Fruit fly (Drosophila melanogaster) whole organism, embryonic: ENCODE results near the gene CG15332.

ENCODE experiments used
- CG10267 ChIP-seq: fragments of 200-800 bp; sonication (Bioruptor generic); optimal IDR thresholded peaks from 2 replicates; lab custom pipeline; 2018; ENCODE audit warnings: missing biosample characterization, mild to moderate bottlenecking, missing genetic modification characterization, moderate library complexity
- CG10321 ChIP-seq: fragments of 200-800 bp; sonication (Bioruptor generic); IDR thresholded peaks from 2 replicates; pipeline ENCODE4 v1.3.6; 2022; ENCODE audit warnings: missing biosample characterization, missing genetic modification characterization
- CG10366 ChIP-seq: fragments of 200-800 bp; sonication (Bioruptor generic); IDR thresholded peaks from 2 replicates; pipeline ENCODE4 v1.3.6; 2022; ENCODE audit warnings: missing biosample characterization, missing genetic modification characterization
- CG11085 ChIP-seq: fragments of 200-800 bp; sonication (Bioruptor generic); IDR thresholded peaks from 2 replicates; pipeline ENCODE4 v1.3.6; 2022; ENCODE audit warnings: missing biosample characterization, missing genetic modification characterization
- CG11093 ChIP-seq: fragments of 200-800 bp; sonication (Bioruptor generic); IDR thresholded peaks from 3 replicates; pipeline ENCODE4 v1.3.6; 2022; ENCODE audit warnings: missing biosample characterization, missing genetic modification characterization
- CG13296 ChIP-seq: fragments of 200-800 bp; sonication (Bioruptor generic); optimal IDR thresholded peaks from 3 replicates; lab custom pipeline; 2018; ENCODE audit warnings: missing biosample characterization, mild to moderate bottlenecking, missing genetic modification characterization
- CG15479 ChIP-seq: fragments of 200-800 bp; sonication (Bioruptor generic); optimal IDR thresholded peaks from 3 replicates; lab custom pipeline; 2019; ENCODE audit warnings: missing biosample characterization, mild to moderate bottlenecking, missing genetic modification characterization, moderate library complexity
- CG1603 ChIP-seq: fragments of 200-800 bp; sonication (Bioruptor generic); optimal IDR thresholded peaks from 2 replicates; lab custom pipeline; 2019; ENCODE audit warnings: missing biosample characterization, mild to moderate bottlenecking, missing genetic modification characterization, moderate library complexity
- CG16863 ChIP-seq: fragments of 200-800 bp; sonication (Bioruptor generic); optimal IDR thresholded peaks from 3 replicates; lab custom pipeline; 2016; ENCODE audit warnings: missing biosample characterization, missing genetic modification characterization
- CG1792 ChIP-seq: fragments of 200-800 bp; sonication (Bioruptor generic); optimal IDR thresholded peaks from 2 replicates; lab custom pipeline; 2016; ENCODE audit warnings: missing biosample characterization, missing genetic modification characterization
- CG18619 ChIP-seq: fragments of 200-800 bp; sonication (Bioruptor generic); optimal IDR thresholded peaks from 3 replicates; lab custom pipeline; 2017; ENCODE audit warnings: missing biosample characterization, mild to moderate bottlenecking, missing genetic modification characterization
- CG2129 ChIP-seq: fragments of 200-800 bp; sonication (Bioruptor generic); IDR thresholded peaks from 2 replicates; pipeline ENCODE4 v1.3.6; 2022; ENCODE audit warnings: missing biosample characterization, missing genetic modification characterization; ENCODE audit not compliant: partially characterized antibody
- CG2678 ChIP-seq: fragments of 200-800 bp; sonication (Bioruptor generic); optimal IDR thresholded peaks from 3 replicates; lab custom pipeline; 2019; ENCODE audit warnings: missing biosample characterization, mild to moderate bottlenecking, missing genetic modification characterization, moderate library complexity
- CG30403 ChIP-seq: fragments of 200-800 bp; sonication (Bioruptor generic); optimal IDR thresholded peaks from 3 replicates; lab custom pipeline; 2016; ENCODE audit warnings: missing biosample characterization, missing genetic modification characterization
- CG32532 ChIP-seq: fragments of 200-800 bp; sonication (Bioruptor generic); IDR thresholded peaks from 2 replicates; pipeline ENCODE4 v1.3.6; 2022; ENCODE audit warnings: missing biosample characterization, missing genetic modification characterization
- CG43689 ChIP-seq: fragments of 200-800 bp; sonication (Bioruptor generic); IDR thresholded peaks from 2 replicates; pipeline ENCODE4 v1.3.6; 2022; ENCODE audit warnings: missing biosample characterization, missing genetic modification characterization
- CG7839 ChIP-seq: fragments of 200-800 bp; sonication (Bioruptor generic); optimal IDR thresholded peaks from 3 replicates; lab custom pipeline; 2018; ENCODE audit warnings: missing biosample characterization, mild to moderate bottlenecking, missing genetic modification characterization, moderate library complexity
- CG8924 ChIP-seq: fragments of 200-800 bp; optimal IDR thresholded peaks from 3 replicates; lab custom pipeline; 2019; ENCODE audit warnings: missing biosample characterization, mild to moderate bottlenecking, missing genetic modification characterization, moderate library complexity
- D ChIP-seq, 2 experiments: fragments of 200-800 bp in 1 of 2; fragments of >200 bp in 1 of 2; sonication (Bioruptor generic) in 1 of 2; optimal IDR thresholded peaks; 2 replicates in 1 of 2; 3 replicates in 1 of 2; lab custom pipeline; 2017; ENCODE audit warnings: mild to moderate bottlenecking in 1 of 2, missing biosample characterization in 1 of 2, missing genetic modification characterization in 1 of 2, missing genetic modification reagents in 1 of 2
- Doc2 ChIP-seq: fragments of 200-800 bp; sonication (Bioruptor generic); IDR thresholded peaks from 2 replicates; pipeline ENCODE4 v1.3.6; 2022; ENCODE audit warnings: missing biosample characterization, missing genetic modification characterization
- Doc3 ChIP-seq: fragments of 200-800 bp; sonication (Bioruptor generic); IDR thresholded peaks from 3 replicates; pipeline ENCODE4 v1.3.6; 2022; ENCODE audit warnings: missing biosample characterization, missing genetic modification characterization; ENCODE audit not compliant: partially characterized antibody
- Drgx ChIP-seq: fragments of 200-800 bp; sonication (Bioruptor generic); IDR thresholded peaks from 2 replicates; pipeline ENCODE4 v1.3.6; 2022; ENCODE audit warnings: missing biosample characterization, missing genetic modification characterization
- Eip74EF ChIP-seq, 2 experiments: fragments of 200-800 bp in 1 of 2; fragments of >200 bp in 1 of 2; sonication (Bioruptor generic) in 1 of 2; optimal IDR thresholded peaks; 2 replicates each; lab custom pipeline; 2017 to 2019; ENCODE audit warnings: missing biosample characterization in 2 of 2, missing genetic modification characterization in 2 of 2, mild to moderate bottlenecking in 1 of 2, moderate library complexity in 1 of 2
- Hr51 ChIP-seq, 2 experiments: fragments of 200-800 bp; sonication (Bioruptor generic); optimal IDR thresholded peaks; 2 replicates in 1 of 2; 3 replicates in 1 of 2; lab custom pipeline; 2016 to 2018; ENCODE audit warnings: missing biosample characterization in 2 of 2, missing genetic modification characterization in 2 of 2, mild to moderate bottlenecking in 1 of 2, moderate library complexity in 1 of 2
- MBD-R2 ChIP-seq: fragments of 200-800 bp; sonication (Bioruptor generic); IDR thresholded peaks from 2 replicates; pipeline ENCODE4 v1.3.6; 2022; ENCODE audit warnings: missing biosample characterization, missing genetic modification characterization
- MESR4 ChIP-seq: fragments of 200-800 bp; sonication (Bioruptor generic); optimal IDR thresholded peaks from 2 replicates; lab custom pipeline; 2018; ENCODE audit warnings: missing biosample characterization, mild to moderate bottlenecking, missing genetic modification characterization, moderate library complexity
- Med ChIP-seq: fragments of 200-800 bp; sonication (Bioruptor generic); peaks from one replicate; lab custom pipeline; 2016; ENCODE audit warnings: missing biosample characterization, missing genetic modification characterization, mild to moderate bottlenecking, inconsistent platforms, moderate library complexity
- NC2β ChIP-seq: fragments of 200-800 bp; sonication (Bioruptor generic); optimal IDR thresholded peaks from 2 replicates; lab custom pipeline; 2016; ENCODE audit warnings: missing biosample characterization, missing genetic modification characterization
- NfI ChIP-seq: fragments of 200-800 bp; sonication (Bioruptor generic); optimal IDR thresholded peaks from 3 replicates; lab custom pipeline; 2018; ENCODE audit warnings: missing biosample characterization, mild to moderate bottlenecking, missing genetic modification characterization, moderate library complexity
- Sox100B ChIP-seq: fragments of 200-800 bp; sonication (Bioruptor generic); optimal IDR thresholded peaks from 3 replicates; lab custom pipeline; 2018; ENCODE audit warnings: missing biosample characterization, mild to moderate bottlenecking, missing genetic modification characterization
- Ssrp ChIP-seq: fragments of 200-800 bp; sonication (Bioruptor generic); optimal IDR thresholded peaks from 2 replicates; lab custom pipeline; 2018; ENCODE audit warnings: missing biosample characterization, mild to moderate bottlenecking, missing genetic modification characterization, moderate library complexity
- Trl ChIP-seq, 3 experiments: fragments of >200 bp in 2 of 3; fragments of 200-800 bp in 1 of 3; sonication (Bioruptor generic) in 1 of 3; optimal IDR thresholded peaks; 2 replicates in 1 of 3; 3 replicates in 2 of 3; lab custom pipeline; 2016 to 2017; ENCODE audit warnings: missing biosample characterization in 1 of 3, missing genetic modification characterization in 1 of 3
- ase ChIP-seq: fragments of 200-800 bp; sonication (Bioruptor generic); IDR thresholded peaks from 3 replicates; pipeline ENCODE4 v1.3.6; 2022; ENCODE audit warnings: missing biosample characterization, missing genetic modification characterization
- chn ChIP-seq: fragments of 200-800 bp; sonication (Bioruptor generic); optimal IDR thresholded peaks from 2 replicates; lab custom pipeline; 2016; ENCODE audit warnings: missing biosample characterization, missing genetic modification characterization
- crol ChIP-seq: fragments of 200-800 bp; sonication (Bioruptor generic); IDR thresholded peaks from 2 replicates; pipeline ENCODE4 v1.3.6; 2022; ENCODE audit warnings: missing biosample characterization, missing genetic modification characterization
- dan ChIP-seq: fragments of 200-800 bp; sonication (Bioruptor generic); IDR thresholded peaks from 2 replicates; pipeline ENCODE4 v1.3.6; 2022; ENCODE audit warnings: missing biosample characterization, missing genetic modification characterization
- disco-r ChIP-seq: fragments of 200-800 bp; sonication (Bioruptor generic); optimal IDR thresholded peaks from 2 replicates; lab custom pipeline; 2016; ENCODE audit warnings: missing biosample characterization, missing genetic modification characterization
- grn ChIP-seq: fragments of 200-800 bp; sonication (Bioruptor generic); optimal IDR thresholded peaks from 3 replicates; lab custom pipeline; 2017; ENCODE audit warnings: missing biosample characterization, missing genetic modification characterization
- gsb ChIP-seq: fragments of 200-800 bp; sonication (Bioruptor generic); IDR thresholded peaks from 2 replicates; pipeline ENCODE4 v1.3.6; 2022; ENCODE audit warnings: missing biosample characterization, missing genetic modification characterization
- gsb-n ChIP-seq: fragments of 200-800 bp; sonication (Bioruptor generic); optimal IDR thresholded peaks from 3 replicates; lab custom pipeline; 2018; ENCODE audit warnings: missing biosample characterization, mild to moderate bottlenecking, missing genetic modification characterization
- ham ChIP-seq: fragments of 200-800 bp; sonication (Bioruptor generic); IDR thresholded peaks from 2 replicates; pipeline ENCODE4 v1.3.6; 2022; ENCODE audit warnings: missing biosample characterization, missing genetic modification characterization
- knrl ChIP-seq: fragments of 200-800 bp; sonication (Bioruptor generic); IDR thresholded peaks from 3 replicates; pipeline ENCODE4 v1.3.6; 2022; ENCODE audit warnings: missing biosample characterization, missing genetic modification characterization; ENCODE audit not compliant: partially characterized antibody
- oc ChIP-seq: fragments of 200-800 bp; sonication (Bioruptor generic); optimal IDR thresholded peaks from 2 replicates; lab custom pipeline; 2018; ENCODE audit warnings: missing biosample characterization, mild to moderate bottlenecking, missing genetic modification characterization, moderate library complexity
- org-1 ChIP-seq: fragments of 200-800 bp; sonication (Bioruptor generic); optimal IDR thresholded peaks from 2 replicates; lab custom pipeline; 2017; ENCODE audit warnings: missing biosample characterization, missing genetic modification characterization
- rib ChIP-seq: fragments of 200-800 bp; sonication (Bioruptor generic); IDR thresholded peaks from 2 replicates; pipeline ENCODE4 v1.3.6; 2022; ENCODE audit warnings: missing biosample characterization, missing genetic modification characterization
- tap ChIP-seq: fragments of 200-800 bp; optimal IDR thresholded peaks from 3 replicates; lab custom pipeline; 2019; ENCODE audit warnings: missing biosample characterization, mild to moderate bottlenecking, missing genetic modification characterization, moderate library complexity
- trem ChIP-seq: fragments of 200-800 bp; optimal IDR thresholded peaks from 3 replicates; lab custom pipeline; 2019; ENCODE audit warnings: missing biosample characterization, mild to moderate bottlenecking, missing genetic modification characterization, moderate library complexity
- unpg ChIP-seq: fragments of 200-800 bp; sonication (Bioruptor generic); optimal IDR thresholded peaks from 3 replicates; lab custom pipeline; 2018; ENCODE audit warnings: missing biosample characterization, mild to moderate bottlenecking, missing genetic modification characterization, moderate library complexity

The CG15332 gene

DNA sequence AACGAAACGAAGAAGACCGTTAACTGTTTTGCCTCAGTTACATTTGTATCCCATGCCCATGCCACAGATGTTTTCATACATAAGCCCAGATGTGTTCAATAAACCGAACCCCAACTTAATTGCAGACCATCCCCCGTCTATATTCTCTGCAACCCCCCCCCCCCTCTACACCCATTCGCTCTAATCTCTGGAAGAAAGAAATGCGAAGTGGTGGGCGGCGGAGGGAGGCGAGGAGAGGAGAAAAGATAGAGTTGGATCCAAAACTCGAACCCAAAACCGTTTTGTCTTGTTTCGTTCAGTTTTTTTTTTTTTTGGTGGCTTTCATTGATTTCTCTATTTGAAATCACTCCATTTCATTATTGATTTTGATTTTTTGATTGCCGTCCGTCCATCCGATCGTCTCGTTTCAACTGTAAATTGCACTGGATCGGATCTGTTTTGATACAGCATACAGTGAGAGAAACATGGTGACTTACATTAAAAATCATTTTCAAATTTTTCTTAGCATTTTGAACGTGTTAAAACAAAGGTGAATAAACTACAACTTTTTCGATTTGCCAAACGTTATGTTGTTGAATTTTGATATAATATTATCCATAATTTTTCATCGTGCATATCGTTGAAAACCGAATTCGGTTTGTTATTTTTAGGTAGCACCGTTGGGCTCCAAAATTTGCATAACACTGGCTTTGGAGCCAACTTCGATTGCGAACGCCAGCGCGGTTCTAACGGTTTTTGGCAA lies 19.9 kb upstream of the CG15332 start (continued):
- TF ChIP-seq CG2678 (tag; lab: Kevin White, UChicago) (peak; percentile 33), CG11093 (GFP tag; lab: Robert Waterston, UW) (no peak), CG16863 (GFP tag; lab: Kevin White, UChicago) (no peak), CG7839 (tag; lab: Kevin White, UChicago) (peak; percentile 38), Med (GFP tag; lab: Kevin White, UChicago) (peak; percentile 77), trem (peak; percentile 4), CG30403 (GFP tag; lab: Kevin White, UChicago) (peak; percentile 43), unpg (GFP tag; lab: Kevin White, UChicago) (peak; percentile 61), Doc2 (GFP tag; lab: Robert Waterston, UW) (no peak), CG18619 (GFP tag; lab: Kevin White, UChicago) (no peak), CG2129 (no peak), NfI (GFP tag; lab: Kevin White, UChicago) (no peak), oc (tag; lab: Kevin White, UChicago) (peak; percentile 63), NC2β (GFP tag; lab: Kevin White, UChicago) (no peak), CG13296 (GFP tag; lab: Kevin White, UChicago) (no peak), ham (GFP tag; lab: Robert Waterston, UW) (no peak), CG43689 (0 out of 2 replicates have a peak, but pooled peaks have one; percentile 8), dan (GFP tag; lab: Robert Waterston, UW) (no peak), disco-r (no peak), CG10321 (GFP tag; lab: Robert Waterston, UW) (no peak), D (optimal IDR thresholded peaks at IDR 0.05; lab: Kevin White, UChicago) (no peak), D (GFP tag; optimal IDR thresholded peaks at IDR 0.05; lab: Kevin White, UChicago) (peak; percentile 4), gsb (GFP tag; lab: Robert Waterston, UW) (no peak), Eip74EF (GFP tag; optimal IDR thresholded peaks at IDR 0.05; lab: Kevin White, UChicago) (peak in 1 of 2 experiments; percentile 32), CG15479 (no peak), MESR4 (no peak), CG32532 (GFP tag; lab: Robert Waterston, UW) (no peak), chn (GFP tag; lab: Kevin White, UChicago) (peak; percentile 28), CG1792 (GFP tag; lab: Kevin White, UChicago) (no peak), CG10267 (tag; lab: Kevin White, UChicago) (peak; percentile 20), CG11085 (GFP tag; lab: Robert Waterston, UW) (no peak), CG10366 (peak; percentile 36; the same call in 1 of the 2 replicates), ase (GFP tag; lab: Robert Waterston, UW) (no peak), knrl (GFP tag; lab: Robert Waterston, UW) (no peak), Hr51 (GFP tag; optimal IDR thresholded peaks at IDR 0.05; lab: Kevin White, UChicago) (peak in 1 of 2 experiments; percentile 43), Trl (optimal IDR thresholded peaks at IDR 0.05; lab: Kevin White, UChicago) (no peak), Trl (GFP tag; optimal IDR thresholded peaks at IDR 0.05; lab: Kevin White, UChicago) (no peak), Drgx (GFP tag; lab: Robert Waterston, UW) (peak; percentile 35; the same call in 1 of the 2 replicates), rib (GFP tag; lab: Robert Waterston, UW) (no peak), gsb-n (tag; lab: Kevin White, UChicago) (peak; percentile 31), Doc3 (GFP tag; lab: Robert Waterston, UW) (no peak), CG8924 (tag; lab: Kevin White, UChicago) (peak; percentile 8), Ssrp (tag; lab: Kevin White, UChicago) (peak; percentile 39), crol (GFP tag; lab: Robert Waterston, UW) (peak; percentile 95), tap (tag; lab: Kevin White, UChicago) (no peak), CG1603 (tag; lab: Kevin White, UChicago) (peak; percentile 55), org-1 (GFP tag; lab: Kevin White, UChicago) (no peak), grn (no peak), Sox100B (peak; percentile 10), MBD-R2 (no peak)
